Fruit fly (Drosophila melanogaster) whole organism, embryonic: Measurements from ENCODE around the gene CG4293.

ENCODE experiments used
- Atf-2 ChIP-seq: fragments of 200-800 bp; sonication (Bioruptor generic); optimal IDR thresholded peaks from 2 replicates; lab custom pipeline; 2016; ENCODE audit warnings: missing biosample characterization, missing genetic modification characterization
- B-H1 ChIP-seq: fragments of 200-800 bp; sonication (Bioruptor generic); IDR thresholded peaks from 3 replicates; pipeline ENCODE4 v1.3.6; 2022; ENCODE audit warnings: missing biosample characterization, missing genetic modification characterization
- Bgb ChIP-seq: fragments of 200-800 bp; sonication (Bioruptor generic); IDR thresholded peaks from 2 replicates; pipeline ENCODE4 v1.3.6; 2022; ENCODE audit warnings: missing biosample characterization, missing genetic modification characterization; ENCODE audit not compliant: partially characterized antibody
- C15 ChIP-seq: fragments of 200-800 bp; sonication (Bioruptor generic); IDR thresholded peaks from 3 replicates; pipeline ENCODE4 v1.3.6; 2022; ENCODE audit warnings: missing biosample characterization, missing genetic modification characterization
- CG10366 ChIP-seq: fragments of 200-800 bp; sonication (Bioruptor generic); IDR thresholded peaks from 2 replicates; pipeline ENCODE4 v1.3.6; 2022; ENCODE audit warnings: missing biosample characterization, missing genetic modification characterization
- CG10462 ChIP-seq: fragments of 200-800 bp; sonication (Bioruptor generic); optimal IDR thresholded peaks from 2 replicates; lab custom pipeline; 2016; ENCODE audit warnings: missing biosample characterization, missing genetic modification characterization
- CG10654 ChIP-seq: fragments of 200-800 bp; sonication (Bioruptor generic); optimal IDR thresholded peaks from 2 replicates; lab custom pipeline; 2016; ENCODE audit warnings: missing biosample characterization, missing genetic modification characterization
- CG11398 ChIP-seq: fragments of 200-800 bp; sonication (Bioruptor generic); optimal IDR thresholded peaks from 2 replicates; lab custom pipeline; 2016; ENCODE audit warnings: missing biosample characterization, missing genetic modification characterization
- CG12659 ChIP-seq: fragments of 200-800 bp; sonication (Bioruptor generic); optimal IDR thresholded peaks from 3 replicates; lab custom pipeline; 2017; ENCODE audit warnings: mild to moderate bottlenecking, missing biosample characterization, missing genetic modification reagents, missing genetic modification characterization
- CG12942 ChIP-seq: fragments of 200-800 bp; sonication (Bioruptor generic); optimal IDR thresholded peaks from 3 replicates; lab custom pipeline; 2016; ENCODE audit warnings: missing biosample characterization, missing genetic modification characterization
- CG14441 ChIP-seq: fragments of 200-800 bp; sonication (Bioruptor generic); IDR thresholded peaks from 2 replicates; pipeline ENCODE4 v1.3.6; 2022; ENCODE audit warnings: missing biosample characterization, missing genetic modification characterization
- CG14710 ChIP-seq: fragments of 200-800 bp; sonication (Bioruptor generic); optimal IDR thresholded peaks from 3 replicates; lab custom pipeline; 2019; ENCODE audit warnings: missing biosample characterization, mild to moderate bottlenecking, missing genetic modification characterization, moderate library complexity
- CG1603 ChIP-seq: fragments of 200-800 bp; sonication (Bioruptor generic); optimal IDR thresholded peaks from 2 replicates; lab custom pipeline; 2019; ENCODE audit warnings: missing biosample characterization, mild to moderate bottlenecking, missing genetic modification characterization, moderate library complexity
- CG16779 ChIP-seq: fragments of 200-800 bp; sonication (Bioruptor generic); IDR thresholded peaks from 2 replicates; pipeline ENCODE4 v1.3.6; 2022; ENCODE audit warnings: missing biosample characterization, missing genetic modification characterization
- CG1832 ChIP-seq: fragments of 200-800 bp; sonication (Bioruptor generic); optimal IDR thresholded peaks from 2 replicates; lab custom pipeline; 2017; ENCODE audit warnings: missing biosample characterization, mild to moderate bottlenecking, missing genetic modification characterization, inconsistent platforms
- CG18764 ChIP-seq: fragments of 200-800 bp; sonication (Bioruptor generic); optimal IDR thresholded peaks from 3 replicates; lab custom pipeline; 2016; ENCODE audit warnings: missing biosample characterization, missing genetic modification characterization
- CG2202 ChIP-seq: fragments of 200-800 bp; sonication (Bioruptor generic); optimal IDR thresholded peaks from 2 replicates; lab custom pipeline; 2018; ENCODE audit warnings: missing biosample characterization, mild to moderate bottlenecking, missing genetic modification characterization
- CG30431 ChIP-seq: fragments of 200-800 bp; sonication (Bioruptor generic); optimal IDR thresholded peaks from 2 replicates; lab custom pipeline; 2017; ENCODE audit warnings: missing biosample characterization, missing genetic modification characterization
- CG4282 ChIP-seq: fragments of 200-800 bp; sonication (Bioruptor generic); optimal IDR thresholded peaks from 2 replicates; lab custom pipeline; 2016; ENCODE audit warnings: missing biosample characterization, missing genetic modification characterization
- CG4854 ChIP-seq: fragments of 200-800 bp; sonication (Bioruptor generic); optimal IDR thresholded peaks from 2 replicates; lab custom pipeline; 2016; ENCODE audit warnings: missing biosample characterization, missing genetic modification characterization, inconsistent platforms
- CG7786 ChIP-seq: fragments of 200-800 bp; sonication (Bioruptor generic); optimal IDR thresholded peaks from 2 replicates; lab custom pipeline; 2016; ENCODE audit warnings: missing biosample characterization, missing genetic modification characterization
- CG8290 ChIP-seq, 3 experiments: fragments of 200-800 bp; sonication (Bioruptor generic); optimal IDR thresholded peaks; 2 replicates each; lab custom pipeline; 2016 to 2019; ENCODE audit warnings: missing biosample characterization in 3 of 3, missing genetic modification characterization in 3 of 3, mild to moderate bottlenecking in 2 of 3, moderate library complexity in 1 of 3
- CG8765 ChIP-seq: fragments of 200-800 bp; sonication (Bioruptor generic); IDR thresholded peaks from 2 replicates; pipeline ENCODE4 v1.3.6; 2022; ENCODE audit warnings: missing biosample characterization, missing genetic modification characterization
- CG9215 ChIP-seq: fragments of 200-800 bp; sonication (Bioruptor generic); IDR thresholded peaks from 2 replicates; pipeline ENCODE4 v1.3.6; 2022; ENCODE audit warnings: missing biosample characterization, missing genetic modification characterization
- Dek ChIP-seq: fragments of 200-800 bp; sonication (Bioruptor generic); optimal IDR thresholded peaks from 3 replicates; lab custom pipeline; 2019; ENCODE audit warnings: missing biosample characterization, mild to moderate bottlenecking, missing genetic modification characterization, moderate library complexity
- GATAe ChIP-seq: fragments of 200-800 bp; sonication (Bioruptor generic); conservative IDR thresholded peaks from 2 replicates; pipeline ENCODE4 v1.3.6; 2022; ENCODE audit warnings: missing biosample characterization, missing genetic modification characterization
- MBD-R2 ChIP-seq: fragments of 200-800 bp; sonication (Bioruptor generic); IDR thresholded peaks from 2 replicates; pipeline ENCODE4 v1.3.6; 2022; ENCODE audit warnings: missing biosample characterization, missing genetic modification characterization
- Med ChIP-seq: fragments of 200-800 bp; sonication (Bioruptor generic); peaks from one replicate; lab custom pipeline; 2016; ENCODE audit warnings: missing biosample characterization, missing genetic modification characterization, mild to moderate bottlenecking, inconsistent platforms, moderate library complexity
- Rfx ChIP-seq: fragments of 200-800 bp; sonication (Bioruptor generic); IDR thresholded peaks from 2 replicates; pipeline ENCODE4 v1.3.6; 2022; ENCODE audit warnings: missing biosample characterization, missing genetic modification characterization
- aop ChIP-seq: fragments of 200-800 bp; sonication (Bioruptor generic); IDR thresholded peaks from 2 replicates; pipeline ENCODE4 v1.3.6; 2022; ENCODE audit warnings: missing biosample characterization, missing genetic modification characterization
- ase ChIP-seq: fragments of 200-800 bp; sonication (Bioruptor generic); IDR thresholded peaks from 3 replicates; pipeline ENCODE4 v1.3.6; 2022; ENCODE audit warnings: missing biosample characterization, missing genetic modification characterization
- bcd ChIP-seq: fragments of 200-800 bp; sonication (Bioruptor generic); optimal IDR thresholded peaks from 2 replicates; lab custom pipeline; 2017; ENCODE audit warnings: missing biosample characterization, mild to moderate bottlenecking, missing genetic modification characterization
- dati ChIP-seq: fragments of 200-800 bp; sonication (Bioruptor generic); IDR thresholded peaks from 2 replicates; pipeline ENCODE4 v1.3.6; 2022; ENCODE audit warnings: missing biosample characterization, missing genetic modification characterization
- dysf ChIP-seq: fragments of 200-800 bp; sonication (Bioruptor generic); IDR thresholded peaks from 3 replicates; pipeline ENCODE4 v1.3.6; 2022; ENCODE audit warnings: missing biosample characterization, missing genetic modification characterization
- fd102C ChIP-seq: fragments of 200-800 bp; sonication (Bioruptor generic); optimal IDR thresholded peaks from 2 replicates; lab custom pipeline; 2018; ENCODE audit warnings: missing biosample characterization, mild to moderate bottlenecking, missing genetic modification characterization, moderate library complexity
- fd96Cb ChIP-seq: fragments of 200-800 bp; sonication (Bioruptor generic); optimal IDR thresholded peaks from 2 replicates; lab custom pipeline; 2018; ENCODE audit warnings: missing biosample characterization, mild to moderate bottlenecking, missing genetic modification characterization, moderate library complexity
- ftz-f1 ChIP-seq: fragments of 200-800 bp; sonication (Bioruptor generic); optimal IDR thresholded peaks from 2 replicates; lab custom pipeline; 2016; ENCODE audit warnings: missing biosample characterization, missing genetic modification characterization
- inv ChIP-seq: fragments of 200-800 bp; sonication (Bioruptor generic); IDR thresholded peaks from 2 replicates; pipeline ENCODE4 v1.3.6; 2022; ENCODE audit warnings: missing biosample characterization, missing genetic modification characterization; ENCODE audit not compliant: partially characterized antibody
- ken ChIP-seq: fragments of 200-800 bp; sonication (Bioruptor generic); IDR thresholded peaks from 3 replicates; pipeline ENCODE4 v1.3.6; 2022; ENCODE audit warnings: missing biosample characterization, missing genetic modification characterization
- klu ChIP-seq: fragments of 200-800 bp; sonication (Bioruptor generic); IDR thresholded peaks from 2 replicates; pipeline ENCODE4 v1.3.6; 2022; ENCODE audit warnings: missing biosample characterization, missing genetic modification characterization
- lmd ChIP-seq: fragments of 200-800 bp; sonication (Bioruptor generic); IDR thresholded peaks from 2 replicates; pipeline ENCODE4 v1.3.6; 2022; ENCODE audit warnings: missing biosample characterization, missing genetic modification characterization
- nerfin-1 ChIP-seq: fragments of 200-800 bp; sonication (Bioruptor generic); optimal IDR thresholded peaks from 3 replicates; lab custom pipeline; 2019; ENCODE audit warnings: missing biosample characterization, mild to moderate bottlenecking, missing genetic modification characterization, moderate library complexity
- nmo ChIP-seq: fragments of 200-800 bp; sonication (Bioruptor generic); optimal IDR thresholded peaks from 2 replicates; lab custom pipeline; 2018; ENCODE audit warnings: missing biosample characterization, mild to moderate bottlenecking, missing genetic modification characterization, moderate library complexity
- nom ChIP-seq: fragments of 200-800 bp; sonication (Bioruptor generic); optimal IDR thresholded peaks from 2 replicates; lab custom pipeline; 2017; ENCODE audit warnings: missing biosample characterization, missing genetic modification characterization, mild to moderate bottlenecking, moderate library complexity, missing genetic modification reagents
- row ChIP-seq: fragments of 200-800 bp; sonication (Bioruptor generic); IDR thresholded peaks from 3 replicates; pipeline ENCODE4 v1.3.6; 2022; ENCODE audit warnings: missing biosample characterization, missing genetic modification characterization
- scrt ChIP-seq: fragments of 200-800 bp; sonication (Bioruptor generic); optimal IDR thresholded peaks from 2 replicates; lab custom pipeline; 2018; ENCODE audit warnings: missing biosample characterization, mild to moderate bottlenecking, missing genetic modification characterization, moderate library complexity
- slp2 ChIP-seq: fragments of 200-800 bp; sonication (Bioruptor generic); optimal IDR thresholded peaks from 2 replicates; lab custom pipeline; 2016; ENCODE audit warnings: missing biosample characterization, missing genetic modification characterization
- stc ChIP-seq: fragments of 200-800 bp; sonication (Bioruptor generic); IDR thresholded peaks from 2 replicates; pipeline ENCODE4 v1.3.6; 2022; ENCODE audit warnings: missing biosample characterization, missing genetic modification characterization
- stwl ChIP-seq: fragments of 200-800 bp; sonication (Bioruptor generic); optimal IDR thresholded peaks from 3 replicates; lab custom pipeline; 2018; ENCODE audit warnings: missing biosample characterization, mild to moderate bottlenecking, missing genetic modification characterization, moderate library complexity
- tna ChIP-seq: fragments of 200-800 bp; sonication (Bioruptor generic); IDR thresholded peaks from 2 replicates; pipeline ENCODE4 v1.3.6; 2022; ENCODE audit warnings: missing biosample characterization, missing genetic modification characterization; ENCODE audit not compliant: partially characterized antibody
- vfl ChIP-seq: fragments of 200-800 bp; sonication (Bioruptor generic); optimal IDR thresholded peaks from 2 replicates; lab custom pipeline; 2016; ENCODE audit warnings: missing biosample characterization, missing genetic modification characterization
- vvl ChIP-seq: fragments of 200-800 bp; sonication (Bioruptor generic); IDR thresholded peaks from 2 replicates; pipeline ENCODE4 v1.3.6; 2022; ENCODE audit warnings: missing biosample characterization, missing genetic modification characterization

CG4293 gene

dm6 chrX:494607-495006 is 35.5 kb downstream of the CG4293 start, which contains the start of gene CG17778 (continued):
- TF ChIP-seq CG1603 (no peak), CG8765 (no peak), CG10462 (GFP tag; lab: Kevin White, UChicago) (no peak), CG12942 (GFP tag; lab: Kevin White, UChicago) (no peak), CG1832 (GFP tag; lab: Kevin White, UChicago) (no peak), CG10654 (no peak), CG9215 (no peak), fd102C (GFP tag; lab: Kevin White, UChicago) (no peak), C15 (GFP tag; lab: Robert Waterston, UW) (no peak), B-H1 (GFP tag; lab: Robert Waterston, UW) (no peak), nom (GFP tag; lab: Kevin White, UChicago) (no peak), CG14441 (GFP tag; lab: Robert Waterston, UW) (no peak), vvl (GFP tag; lab: Robert Waterston, UW) (no peak), CG10366 (GFP tag; lab: Robert Waterston, UW) (no peak), CG11398 (GFP tag; lab: Kevin White, UChicago) (no peak), Bgb (no peak), ken (GFP tag; lab: Robert Waterston, UW) (no peak), lmd (GFP tag; lab: Robert Waterston, UW) (no peak), slp2 (GFP tag; lab: Kevin White, UChicago) (no peak), Rfx (GFP tag; lab: Robert Waterston, UW) (0 out of 2 replicates have a peak, but pooled peaks have one; percentile 23), Med (GFP tag; lab: Kevin White, UChicago) (peak; percentile 75), CG8290 (GFP tag; optimal IDR thresholded peaks at IDR 0.05; lab: Kevin White, UChicago) (no peak), CG8290 (tag; optimal IDR thresholded peaks at IDR 0.05; lab: Kevin White, UChicago) (peak in 1 of 2 experiments; percentile 28), bcd (GFP tag; lab: Kevin White, UChicago) (no peak), ftz-f1 (GFP tag; lab: Kevin White, UChicago) (no peak), row (GFP tag; lab: Robert Waterston, UW) (peak; percentile 35; the same call in 2 of the 3 replicates), inv (no peak), dysf (GFP tag; lab: Robert Waterston, UW) (no peak), CG7786 (no peak), CG2202 (tag; lab: Kevin White, UChicago) (no peak), MBD-R2 (no peak), stc (GFP tag; lab: Robert Waterston, UW) (no peak), dati (GFP tag; lab: Robert Waterston, UW) (no peak), Atf-2 (GFP tag; lab: Kevin White, UChicago) (no peak), CG12659 (GFP tag; lab: Kevin White, UChicago) (no peak), nerfin-1 (tag; lab: Kevin White, UChicago) (peak; percentile 40), CG30431 (GFP tag; lab: Kevin White, UChicago) (no peak), stwl (tag; lab: Kevin White, UChicago) (no peak), Dek (no peak), GATAe (no peak), fd96Cb (tag; lab: Kevin White, UChicago) (no peak), aop (GFP tag; lab: Robert Waterston, UW) (no peak), nmo (GFP tag; lab: Kevin White, UChicago) (no peak), tna (GFP tag; lab: Robert Waterston, UW) (no peak), CG14710 (tag; lab: Kevin White, UChicago) (no peak), ase (GFP tag; lab: Robert Waterston, UW) (peak; percentile 33; the same call in 1 of the 3 replicates), CG18764 (GFP tag; lab: Kevin White, UChicago) (no peak), vfl (GFP tag; lab: Kevin White, UChicago) (no peak), klu (GFP tag; lab: Robert Waterston, UW) (no peak), CG4282 (GFP tag; lab: Kevin White, UChicago) (no peak), CG4854 (GFP tag; lab: Kevin White, UChicago) (no peak), scrt (GFP tag; lab: Kevin White, UChicago) (no peak), CG16779 (GFP tag; lab: Robert Waterston, UW) (peak; percentile 35; the same call in 1 of the 2 replicates)
